Worm (Caenorhabditis elegans) whole organism, L3 larva: ENCODE measurements around the gene dhp-2.
A peak's percentile ranks its signal among the peaks of the same experiment; 100 is the strongest.

Experiments used
- ama-1 ChIP-seq: fragments of 150-350 bp; optimal IDR thresholded peaks from 2 replicates; lab custom pipeline; 2018
- daf-12 ChIP-seq: fragments of 150-350 bp; optimal IDR thresholded peaks from 2 replicates; lab custom pipeline; 2014; ENCODE audit warnings: missing biosample characterization, missing genetic modification reagents, missing genetic modification characterization
- egl-27 ChIP-seq: sonication (generic microtip); optimal IDR thresholded peaks from 4 replicates; lab custom pipeline; 2017; ENCODE audit warnings: missing biosample characterization, missing genetic modification reagents, missing genetic modification characterization
- elt-3 ChIP-seq, 3 experiments: fragments of 150-350 bp in 1 of 3; sonication (generic microtip) in 2 of 3; optimal IDR thresholded peaks; 2 replicates in 2 of 3; 4 replicates in 1 of 3; lab custom pipeline; 2014 to 2017; ENCODE audit warnings: missing biosample characterization in 3 of 3, missing genetic modification characterization in 3 of 3
- lin-15B ChIP-seq: fragments of 150-350 bp; optimal IDR thresholded peaks from 2 replicates; lab custom pipeline; 2014; ENCODE audit warnings: missing biosample characterization, missing genetic modification characterization
- nhr-11 ChIP-seq: fragments of 150-350 bp; optimal IDR thresholded peaks from 2 replicates; lab custom pipeline; 2014; ENCODE audit warnings: missing biosample characterization, missing genetic modification characterization
- nhr-23 ChIP-seq: fragments of 150-350 bp; optimal IDR thresholded peaks from 2 replicates; lab custom pipeline; 2014; ENCODE audit warnings: missing biosample characterization, missing genetic modification reagents, missing genetic modification characterization
- nhr-77 ChIP-seq: fragments of 150-350 bp; optimal IDR thresholded peaks from 2 replicates; lab custom pipeline; 2014; ENCODE audit warnings: missing biosample characterization, missing genetic modification characterization
- pha-4 ChIP-seq: fragments of 150-350 bp; optimal IDR thresholded peaks from 2 replicates; lab custom pipeline; 2014; ENCODE audit warnings: missing biosample characterization, missing genetic modification reagents, missing genetic modification characterization
- sea-2 ChIP-seq: fragments of 150-350 bp; sonication (generic microtip); optimal IDR thresholded peaks from 4 replicates; lab custom pipeline; 2014; ENCODE audit warnings: missing biosample characterization, missing genetic modification reagents, missing genetic modification characterization
- unc-62 ChIP-seq: fragments of 150-350 bp; sonication (generic microtip); optimal IDR thresholded peaks from 4 replicates; lab custom pipeline; 2014; ENCODE audit warnings: missing biosample characterization, missing genetic modification reagents, missing genetic modification characterization
- ztf-11 ChIP-seq: fragments of 150-350 bp; optimal IDR thresholded peaks from 2 replicates; lab custom pipeline; 2014; ENCODE audit warnings: missing biosample characterization, missing genetic modification characterization
- ztf-4 ChIP-seq: fragments of 150-350 bp; optimal IDR thresholded peaks from 2 replicates; lab custom pipeline; 2014; ENCODE audit warnings: missing biosample characterization, missing genetic modification characterization

- no peak for TF ChIP-seq elt-3 (tag; optimal IDR thresholded peaks at IDR 0.05; lab: Kevin White, UChicago)
- TF ChIP-seq ama-1 (lab: Kevin White, UChicago) = peak; percentile 61
- TF ChIP-seq nhr-11 (tag; lab: Kevin White, UChicago) = no peak
- no peak for TF ChIP-seq nhr-23 (tag; lab: Kevin White, UChicago)
- TF ChIP-seq lin-15B (tag; lab: Kevin White, UChicago) = no peak
- TF ChIP-seq unc-62 (GFP tag; lab: Kevin White, UChicago) = no peak
- peak; percentile 67 for TF ChIP-seq pha-4
- no peak for TF ChIP-seq daf-12 (tag; lab: Kevin White, UChicago)
- TF ChIP-seq nhr-77 (tag; lab: Kevin White, UChicago) = no peak
- TF ChIP-seq sea-2 (GFP tag; lab: Kevin White, UChicago) = no peak
- TF ChIP-seq ztf-4 (tag; lab: Kevin White, UChicago) = no peak
- no peak for TF ChIP-seq egl-27
- no peak for TF ChIP-seq ztf-11 (tag; lab: Kevin White, UChicago)
These were observed 15.6 kb downstream of the dhp-2 start for ce11 chrIV:9993403-9994132.
